Worm (Caenorhabditis elegans) whole organism, early embryonic: ENCODE measurements around the gene fbxa-144.

ENCODE experiments used
- B0310.2 ChIP-seq: sonication (generic microtip); optimal IDR thresholded peaks from 2 replicates; lab custom pipeline; 2016; ENCODE audit warnings: mild to moderate bottlenecking, missing genetic modification characterization, missing compliant biosample characterization
- F13C5.2 ChIP-seq: sonication (generic microtip); optimal IDR thresholded peaks from 2 replicates; lab custom pipeline; 2017; ENCODE audit warnings: mild to moderate bottlenecking, missing genetic modification characterization, inconsistent platforms, missing compliant biosample characterization
- aly-1 ChIP-seq: sonication (generic microtip); optimal IDR thresholded peaks from 2 replicates; lab custom pipeline; 2016; ENCODE audit warnings: missing genetic modification characterization, missing compliant biosample characterization
- ama-1 ChIP-seq: fragments of 150-350 bp; optimal IDR thresholded peaks from 2 replicates; lab custom pipeline; 2014
- ceh-13 ChIP-seq: fragments of 200-800 bp; sonication (Bioruptor generic); optimal IDR thresholded peaks from 2 replicates; lab custom pipeline; 2018; ENCODE audit warnings: mild to moderate bottlenecking, missing genetic modification characterization, missing compliant biosample characterization
- ceh-36 ChIP-seq: sonication (generic microtip); optimal IDR thresholded peaks from 2 replicates; lab custom pipeline; 2016; ENCODE audit warnings: missing genetic modification characterization, inconsistent platforms, missing compliant biosample characterization
- ets-7 ChIP-seq: sonication (generic microtip); optimal IDR thresholded peaks from 2 replicates; lab custom pipeline; 2016; ENCODE audit warnings: missing genotype, missing genetic modification characterization, missing compliant biosample characterization
- flt-1 ChIP-seq: fragments of 200-800 bp; sonication (Bioruptor generic); IDR thresholded peaks from 2 replicates; pipeline ENCODE4 v1.3.6; 2022; ENCODE audit warnings: missing genetic modification characterization, missing compliant biosample characterization
- hmbx-1 ChIP-seq: sonication (generic microtip); optimal IDR thresholded peaks from 2 replicates; lab custom pipeline; 2016; ENCODE audit warnings: mild to moderate bottlenecking, missing genetic modification characterization, missing compliant biosample characterization
- hmg-4 ChIP-seq: fragments of 200-800 bp; sonication (Bioruptor generic); optimal IDR thresholded peaks from 2 replicates; lab custom pipeline; 2018; ENCODE audit warnings: mild to moderate bottlenecking, missing genetic modification characterization, missing compliant biosample characterization
- hnd-1 ChIP-seq: sonication (generic microtip); optimal IDR thresholded peaks from 2 replicates; lab custom pipeline; 2016; ENCODE audit warnings: missing genetic modification characterization, missing compliant biosample characterization
- pes-1 ChIP-seq: fragments of 200-800 bp; sonication (Bioruptor generic); IDR thresholded peaks from 2 replicates; pipeline ENCODE4 v1.3.6; 2022; ENCODE audit warnings: missing genetic modification reagents, missing genetic modification characterization, missing compliant biosample characterization
- scrt-1 ChIP-seq: fragments of 200-800 bp; sonication (Bioruptor generic); IDR thresholded peaks from 2 replicates; pipeline ENCODE4 v1.3.6; 2022; ENCODE audit warnings: missing genetic modification characterization, missing compliant biosample characterization
- sea-1 ChIP-seq: fragments of 200-800 bp; sonication (Bioruptor generic); conservative IDR thresholded peaks from 2 replicates; pipeline ENCODE4 v1.3.6; 2022; ENCODE audit warnings: missing genetic modification characterization, missing compliant biosample characterization
- tbx-11 ChIP-seq: fragments of 200-800 bp; sonication (Bioruptor generic); IDR thresholded peaks from 2 replicates; pipeline ENCODE4 v1.3.6; 2022; ENCODE audit warnings: missing genetic modification characterization, missing compliant biosample characterization
- tbx-37 ChIP-seq: fragments of 200-800 bp; sonication (Bioruptor generic); conservative IDR thresholded peaks from 2 replicates; pipeline ENCODE4 v1.3.6; 2022; ENCODE audit warnings: missing genetic modification reagents, missing genetic modification characterization, missing compliant biosample characterization
- tra-4 ChIP-seq: sonication (generic microtip); optimal IDR thresholded peaks from 2 replicates; lab custom pipeline; 2017; ENCODE audit warnings: missing genetic modification characterization, missing compliant biosample characterization

Gene fbxa-144

ce11 chrV:16118601-16119000 lies 14.0 kb downstream of the fbxa-144 start, which contains the start of gene str-103:
Gene str-103, minus strand, starts transcription at chrV:16118701.
- TF ChIP-seq scrt-1 (GFP tag; lab: Robert Waterston, UW), result no peak
- TF ChIP-seq hmbx-1, result no peak
- no peak for TF ChIP-seq sea-1
- no peak for TF ChIP-seq F13C5.2 (tag; lab: Kevin White, UChicago)
- TF ChIP-seq ama-1 (lab: Kevin White, UChicago), result no peak

- no peak for TF ChIP-seq ceh-13
- no peak for TF ChIP-seq hmg-4 (GFP tag; lab: Kevin White, UChicago)
- TF ChIP-seq sea-1, result no peak
- TF ChIP-seq ama-1 (lab: Kevin White, UChicago), result no peak
- no peak for TF ChIP-seq tbx-37 (GFP tag; lab: Robert Waterston, UW)
- TF ChIP-seq hmbx-1, result no peak
- TF ChIP-seq pes-1, result no peak
- TF ChIP-seq tbx-11 (GFP tag; lab: Robert Waterston, UW), result no peak
- TF ChIP-seq B0310.2 (tag; lab: Kevin White, UChicago), result no peak
- TF ChIP-seq F13C5.2 (tag; lab: Kevin White, UChicago), result no peak
- TF ChIP-seq ets-7, result no peak
- no peak for TF ChIP-seq ceh-36 (tag; lab: Kevin White, UChicago)
- no peak for TF ChIP-seq flt-1
- no peak for TF ChIP-seq scrt-1 (GFP tag; lab: Robert Waterston, UW)
- no peak for TF ChIP-seq tra-4 (tag; lab: Kevin White, UChicago)
These were observed 17.2 kb downstream of the fbxa-144 start, which contains the start of gene str-25 for ce11 chrV:16115381-16115780. Gene str-25, plus strand, starts transcription at chrV:16115681.

- TF ChIP-seq hnd-1, result no peak
- no peak for TF ChIP-seq hmg-4 (GFP tag; lab: Kevin White, UChicago)
- no peak for TF ChIP-seq sea-1
- TF ChIP-seq hmbx-1, result no peak
- no peak for TF ChIP-seq tbx-11 (GFP tag; lab: Robert Waterston, UW)
- no peak for TF ChIP-seq ama-1 (lab: Kevin White, UChicago)
- TF ChIP-seq ceh-13, result no peak
- no peak for TF ChIP-seq flt-1
- TF ChIP-seq tra-4 (tag; lab: Kevin White, UChicago), result no peak
- no peak for TF ChIP-seq pes-1
These were observed 18.4 kb downstream of the fbxa-144 start, which contains the start of gene srxa-16 for ce11 chrV:16114237-16114636. Gene srxa-16, minus strand, starts transcription at chrV:16114337.

DNA sequence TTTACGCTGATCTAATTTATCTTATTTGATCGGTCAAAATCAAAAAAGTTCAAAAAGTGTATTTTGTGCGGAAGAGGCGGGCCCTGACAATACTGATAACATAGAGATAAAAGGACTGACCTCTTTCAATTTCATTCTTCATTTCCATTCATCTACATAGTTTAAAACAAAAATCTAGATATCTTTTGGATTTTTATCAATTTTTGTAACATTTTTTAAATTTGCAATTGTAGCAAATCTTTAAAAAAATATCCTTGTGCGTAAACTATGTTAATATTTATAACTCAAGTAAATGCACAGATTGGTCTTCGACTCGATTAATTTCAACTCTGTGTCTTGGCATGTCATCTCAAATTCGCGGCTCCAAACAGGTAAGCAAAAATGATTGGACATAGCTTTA lies 29.0 kb downstream of the fbxa-144 start, which contains the start of gene argk-1:
TSS of gene argk-1 (plus strand) at position 301 of the 400 bp plus-strand sequence.
- no peak for TF ChIP-seq ceh-36 (tag; lab: Kevin White, UChicago)
- no peak for TF ChIP-seq sea-1
- no peak for TF ChIP-seq F13C5.2 (tag; lab: Kevin White, UChicago)
- TF ChIP-seq aly-1 (tag; lab: Kevin White, UChicago), result no peak
- TF ChIP-seq hmg-4 (GFP tag; lab: Kevin White, UChicago), result no peak
- no peak for TF ChIP-seq ceh-13
- TF ChIP-seq ets-7, result no peak
- TF ChIP-seq hmbx-1, result no peak
- TF ChIP-seq B0310.2 (tag; lab: Kevin White, UChicago), result no peak
- no peak for TF ChIP-seq ama-1 (lab: Kevin White, UChicago)
- TF ChIP-seq tra-4 (tag; lab: Kevin White, UChicago), result no peak
- no peak for TF ChIP-seq tbx-37 (GFP tag; lab: Robert Waterston, UW)
- TF ChIP-seq hnd-1, result no peak

- TF ChIP-seq ceh-36 (tag; lab: Kevin White, UChicago) (no peak), hnd-1 (no peak), hmg-4 (GFP tag; lab: Kevin White, UChicago) (no peak), pes-1 (no peak), hmbx-1 (no peak)
These were observed 32.4 kb downstream of the fbxa-144 start, which contains the start of gene cth-1 for ce11 chrV:16100103-16100730. Gene cth-1, plus strand, starts transcription at chrV:16100680.

DNA sequence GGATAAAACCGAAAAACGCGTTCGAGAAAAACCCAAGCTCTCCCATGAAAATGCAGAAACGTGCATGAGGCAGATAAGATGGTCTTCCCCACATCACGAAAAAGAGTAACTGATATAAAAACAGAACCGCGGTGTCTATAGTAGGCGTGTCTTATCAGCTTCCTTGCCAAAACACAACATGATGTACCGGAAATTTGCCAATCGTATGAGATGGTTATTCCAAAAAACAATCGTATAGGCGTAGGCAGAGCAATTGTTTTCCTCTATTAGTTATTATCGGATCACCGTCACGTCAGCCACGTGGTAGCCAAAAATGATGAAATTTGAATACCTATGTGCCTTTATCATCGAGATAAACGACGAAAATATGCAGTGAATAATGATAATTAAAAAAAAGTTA lies 33.2 kb downstream of the fbxa-144 start, which contains the start of gene str-7:
TSS of gene str-7 (minus strand) at position 101 of the 400 bp plus-strand sequence.
- no peak for TF ChIP-seq hmg-4 (GFP tag; lab: Kevin White, UChicago)
- TF ChIP-seq hmbx-1, result no peak
- no peak for TF ChIP-seq aly-1 (tag; lab: Kevin White, UChicago)
- TF ChIP-seq ceh-13, result no peak

DNA sequence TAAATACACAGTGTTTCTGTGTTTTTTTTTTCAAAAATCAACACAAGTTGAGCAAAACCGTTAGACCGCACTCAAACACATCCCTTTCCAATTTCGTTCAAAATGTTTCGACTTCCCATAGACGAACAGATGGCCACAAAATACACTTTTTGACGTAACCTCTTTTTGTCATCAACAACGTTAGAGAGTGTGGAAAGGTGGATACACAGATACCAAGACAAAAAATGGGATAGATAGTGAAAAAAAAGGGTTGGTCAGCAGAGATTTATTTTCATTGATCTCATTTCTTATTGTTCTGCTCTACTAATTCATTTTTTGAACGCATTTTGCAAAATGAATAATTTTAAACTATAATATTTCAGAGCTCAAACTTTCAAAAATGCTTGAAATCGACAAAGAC lies 37.7 kb downstream of the fbxa-144 start:
- TF ChIP-seq hnd-1 (no peak), ets-7 (no peak), sea-1 (no peak), ceh-36 (tag; lab: Kevin White, UChicago) (no peak), ceh-13 (no peak)

- TF ChIP-seq tra-4 (tag; lab: Kevin White, UChicago) (no peak), ets-7 (no peak), ceh-13 (no peak), pes-1 (no peak), hmg-4 (GFP tag; lab: Kevin White, UChicago) (no peak), flt-1 (no peak), F13C5.2 (tag; lab: Kevin White, UChicago) (no peak), ceh-36 (tag; lab: Kevin White, UChicago) (no peak), tbx-11 (GFP tag; lab: Robert Waterston, UW) (no peak), aly-1 (tag; lab: Kevin White, UChicago) (no peak), tbx-37 (GFP tag; lab: Robert Waterston, UW) (no peak), scrt-1 (GFP tag; lab: Robert Waterston, UW) (no peak), B0310.2 (tag; lab: Kevin White, UChicago) (no peak), ama-1 (lab: Kevin White, UChicago) (no peak), hmbx-1 (no peak), hnd-1 (no peak)
These were observed 38.3 kb downstream of the fbxa-144 start, which contains the start of gene F22B8.7 for ce11 chrV:16094284-16094683. Gene F22B8.7, plus strand, starts transcription at chrV:16094584.
